Fruit fly (Drosophila melanogaster) whole organism, embryonic: ENCODE results near the gene stnB.

ENCODE experiments used
- CG12071 ChIP-seq: fragments of 200-800 bp; sonication (Bioruptor generic); optimal IDR thresholded peaks from 3 replicates; lab custom pipeline; 2018; ENCODE audit warnings: missing biosample characterization, mild to moderate bottlenecking, missing genetic modification characterization
- CG15479 ChIP-seq: fragments of 200-800 bp; sonication (Bioruptor generic); optimal IDR thresholded peaks from 3 replicates; lab custom pipeline; 2019; ENCODE audit warnings: missing biosample characterization, mild to moderate bottlenecking, missing genetic modification characterization, moderate library complexity
- CG17385 ChIP-seq: fragments of 200-800 bp; sonication (Bioruptor generic); optimal IDR thresholded peaks from 3 replicates; lab custom pipeline; 2018; ENCODE audit warnings: missing biosample characterization, mild to moderate bottlenecking, missing genetic modification characterization
- CG6813 ChIP-seq: fragments of 200-800 bp; sonication (Bioruptor generic); optimal IDR thresholded peaks from 2 replicates; lab custom pipeline; 2017; ENCODE audit warnings: missing biosample characterization, missing genetic modification characterization, mild to moderate bottlenecking, moderate library complexity, missing genetic modification reagents
- CG6854 ChIP-seq: fragments of 200-800 bp; sonication (Bioruptor generic); optimal IDR thresholded peaks from 3 replicates; lab custom pipeline; 2017; ENCODE audit warnings: missing biosample characterization, mild to moderate bottlenecking, missing genetic modification characterization
- CG7271 ChIP-seq: fragments of 200-800 bp; sonication (Bioruptor generic); optimal IDR thresholded peaks from 2 replicates; lab custom pipeline; 2018; ENCODE audit warnings: missing biosample characterization, mild to moderate bottlenecking, missing genetic modification characterization, moderate library complexity
- CG8290 ChIP-seq, 3 experiments: fragments of 200-800 bp; sonication (Bioruptor generic); optimal IDR thresholded peaks; 2 replicates each; lab custom pipeline; 2016 to 2019; ENCODE audit warnings: missing biosample characterization in 3 of 3, missing genetic modification characterization in 3 of 3, mild to moderate bottlenecking in 2 of 3, moderate library complexity in 1 of 3
- Dad ChIP-seq: fragments of 200-800 bp; sonication (Bioruptor generic); optimal IDR thresholded peaks from 3 replicates; lab custom pipeline; 2016; ENCODE audit warnings: missing biosample characterization, missing genetic modification characterization
- MBD-R2 ChIP-seq: fragments of 200-800 bp; sonication (Bioruptor generic); IDR thresholded peaks from 2 replicates; pipeline ENCODE4 v1.3.6; 2022; ENCODE audit warnings: missing biosample characterization, missing genetic modification characterization
- Pdp1 ChIP-seq, 2 experiments: fragments of 200-800 bp; sonication (Bioruptor generic); optimal IDR thresholded peaks; 3 replicates each; lab custom pipeline; 2016; ENCODE audit warnings: missing biosample characterization in 2 of 2, missing genetic modification characterization in 2 of 2, mild to moderate bottlenecking in 1 of 2, moderate library complexity in 1 of 2
- Poxn ChIP-seq: fragments of 200-800 bp; sonication (Bioruptor generic); IDR thresholded peaks from 2 replicates; pipeline ENCODE4 v1.3.6; 2022; ENCODE audit warnings: missing biosample characterization, missing genetic modification characterization
- dysf ChIP-seq: fragments of 200-800 bp; sonication (Bioruptor generic); IDR thresholded peaks from 3 replicates; pipeline ENCODE4 v1.3.6; 2022; ENCODE audit warnings: missing biosample characterization, missing genetic modification characterization
- eyg ChIP-seq: fragments of 200-800 bp; sonication (Bioruptor generic); optimal IDR thresholded peaks from 3 replicates; lab custom pipeline; 2016; ENCODE audit warnings: missing biosample characterization, missing genetic modification characterization

DNA sequence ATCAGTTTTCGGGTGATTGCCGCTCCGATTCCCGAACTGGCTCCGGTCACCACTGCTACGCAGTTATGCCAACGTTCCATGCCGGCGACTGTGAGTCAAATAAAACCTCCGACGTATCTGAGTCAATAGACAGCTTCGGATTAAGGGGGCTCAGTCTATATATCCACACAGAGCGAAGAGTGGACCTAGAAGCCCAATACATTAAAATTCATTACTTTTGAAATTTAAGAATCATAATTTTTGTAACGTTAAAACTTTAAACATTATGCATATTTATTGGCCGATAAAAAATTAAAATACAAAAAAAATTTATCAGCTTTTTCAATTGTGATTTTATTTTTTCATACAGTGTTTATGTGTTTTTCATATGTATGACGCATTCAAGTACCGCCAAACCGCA is 42.2 kb downstream of the stnB start, which contains the start of gene CG40485:
- TF ChIP-seq CG6813 (GFP tag; lab: Kevin White, UChicago) (no peak), CG8290 (GFP tag; optimal IDR thresholded peaks at IDR 0.05; lab: Kevin White, UChicago) (no peak), CG8290 (tag; optimal IDR thresholded peaks at IDR 0.05; lab: Kevin White, UChicago) (no peak), CG6854 (GFP tag; lab: Kevin White, UChicago) (no peak), Dad (no peak), MBD-R2 (no peak), CG15479 (no peak), dysf (GFP tag; lab: Robert Waterston, UW) (no peak), CG17385 (GFP tag; lab: Kevin White, UChicago) (no peak), eyg (GFP tag; lab: Kevin White, UChicago) (no peak), CG7271 (tag; lab: Kevin White, UChicago) (no peak), CG12071 (GFP tag; lab: Kevin White, UChicago) (no peak), Pdp1 (GFP tag; optimal IDR thresholded peaks at IDR 0.05; lab: Kevin White, UChicago) (no peak), Poxn (GFP tag; lab: Robert Waterston, UW) (no peak)
